Worm (Caenorhabditis elegans) whole organism, mixed stage, embryonic: ENCODE measurements around the gene T05C12.11.
A peak's percentile ranks its signal among the peaks of the same experiment; 100 is the strongest.

Experiments used
- bed-3 ChIP-seq: fragments of 200-800 bp; sonication (Bioruptor generic); optimal IDR thresholded peaks from 3 replicates; lab custom pipeline; 2018; ENCODE audit warnings: mild to moderate bottlenecking, missing genetic modification characterization, moderate library complexity, missing compliant biosample characterization
- ceh-39 ChIP-seq: fragments of 150-350 bp; optimal IDR thresholded peaks from 2 replicates; lab custom pipeline; 2014; ENCODE audit warnings: missing biosample characterization, missing genetic modification characterization
- ceh-43 ChIP-seq: fragments of 200-800 bp; sonication (Bioruptor generic); optimal IDR thresholded peaks from 2 replicates; lab custom pipeline; 2018; ENCODE audit warnings: mild to moderate bottlenecking, missing genetic modification characterization, moderate library complexity, missing compliant biosample characterization
- ceh-83 ChIP-seq: fragments of 200-800 bp; sonication (Bioruptor generic); optimal IDR thresholded peaks from 2 replicates; lab custom pipeline; 2018; ENCODE audit warnings: mild to moderate bottlenecking, missing genetic modification characterization, missing compliant biosample characterization
- ces-1 ChIP-seq: fragments of 150-350 bp; optimal IDR thresholded peaks from 2 replicates; lab custom pipeline; 2014; ENCODE audit warnings: missing biosample characterization, missing genetic modification reagents, missing genetic modification characterization
- cnd-1 ChIP-seq: fragments of 200-800 bp; sonication (Bioruptor generic); optimal IDR thresholded peaks from 2 replicates; lab custom pipeline; 2018; ENCODE audit warnings: mild to moderate bottlenecking, missing genetic modification characterization, missing compliant biosample characterization
- drap-1 ChIP-seq: fragments of 200-800 bp; sonication (Bioruptor generic); optimal IDR thresholded peaks from 3 replicates; lab custom pipeline; 2018; ENCODE audit warnings: mild to moderate bottlenecking, missing genetic modification characterization, missing compliant biosample characterization
- elt-1 ChIP-seq: sonication (generic microtip); optimal IDR thresholded peaks from 2 replicates; lab custom pipeline; 2017; ENCODE audit warnings: missing genetic modification characterization, mild to moderate bottlenecking, missing compliant biosample characterization, antibody characterized with exemption, moderate library complexity, borderline replicate concordance; ENCODE audit not compliant: insufficient read depth
- elt-3 ChIP-seq: fragments of 150-350 bp; optimal IDR thresholded peaks from 2 replicates; lab custom pipeline; 2014; ENCODE audit warnings: missing biosample characterization, missing genetic modification characterization
- flh-1 ChIP-seq: fragments of 200-800 bp; sonication (Bioruptor generic); optimal IDR thresholded peaks from 2 replicates; lab custom pipeline; 2018; ENCODE audit warnings: mild to moderate bottlenecking, missing genetic modification characterization, moderate library complexity, missing compliant biosample characterization
- ham-2 ChIP-seq: fragments of 200-800 bp; sonication (Bioruptor generic); optimal IDR thresholded peaks from 2 replicates; lab custom pipeline; 2018; ENCODE audit warnings: mild to moderate bottlenecking, missing genetic modification characterization, missing compliant biosample characterization
- hlh-1 ChIP-seq: fragments of 150-350 bp; optimal IDR thresholded peaks from 2 replicates; lab custom pipeline; 2014; ENCODE audit warnings: missing biosample characterization, missing genetic modification reagents, missing genetic modification characterization
- lin-13 ChIP-seq: fragments of 150-350 bp; optimal IDR thresholded peaks from 2 replicates; lab custom pipeline; 2014; ENCODE audit warnings: missing biosample characterization, missing genetic modification characterization
- lin-32 ChIP-seq: fragments of 200-800 bp; sonication (Bioruptor generic); optimal IDR thresholded peaks from 2 replicates; lab custom pipeline; 2018; ENCODE audit warnings: mild to moderate bottlenecking, missing genetic modification characterization, missing compliant biosample characterization
- lsy-2 ChIP-seq: fragments of 150-350 bp; optimal IDR thresholded peaks from 2 replicates; lab custom pipeline; 2014; ENCODE audit warnings: missing biosample characterization, missing genetic modification characterization
- mab-5 ChIP-seq: fragments of 150-350 bp; optimal IDR thresholded peaks from 2 replicates; lab custom pipeline; 2014; ENCODE audit warnings: missing biosample characterization, missing genetic modification characterization
- mep-1 ChIP-seq: fragments of 150-350 bp; optimal IDR thresholded peaks from 2 replicates; lab custom pipeline; 2017; ENCODE audit warnings: missing biosample characterization, missing genetic modification reagents, missing genetic modification characterization, inconsistent platforms
- mls-2 ChIP-seq: sonication (generic microtip); optimal IDR thresholded peaks from 2 replicates; lab custom pipeline; 2016; ENCODE audit warnings: mild to moderate bottlenecking, missing genetic modification characterization, moderate library complexity, missing compliant biosample characterization
- nhr-12 ChIP-seq: fragments of 150-350 bp; optimal IDR thresholded peaks from 2 replicates; lab custom pipeline; 2014; ENCODE audit warnings: missing biosample characterization, missing genetic modification characterization
- nhr-2 ChIP-seq: fragments of 150-350 bp; optimal IDR thresholded peaks from 2 replicates; lab custom pipeline; 2014; ENCODE audit warnings: missing biosample characterization, missing genetic modification characterization
- nhr-237 ChIP-seq: fragments of 150-350 bp; optimal IDR thresholded peaks from 2 replicates; lab custom pipeline; 2014; ENCODE audit warnings: missing biosample characterization, missing genetic modification characterization
- nhr-28 ChIP-seq: fragments of 150-350 bp; optimal IDR thresholded peaks from 2 replicates; lab custom pipeline; 2014; ENCODE audit warnings: missing biosample characterization, missing genetic modification characterization
- nhr-76 ChIP-seq: sonication (generic microtip); optimal IDR thresholded peaks from 2 replicates; lab custom pipeline; 2017; ENCODE audit warnings: missing biosample characterization, missing genetic modification characterization
- pha-4 ChIP-seq: fragments of 150-350 bp; optimal IDR thresholded peaks from 2 replicates; lab custom pipeline; 2018; ENCODE audit warnings: missing biosample characterization, missing genetic modification reagents, missing genetic modification characterization
- sem-2 ChIP-seq: fragments of 200-800 bp; sonication (Bioruptor generic); optimal IDR thresholded peaks from 2 replicates; lab custom pipeline; 2018; ENCODE audit warnings: mild to moderate bottlenecking, missing genetic modification characterization, missing compliant biosample characterization
- snpc-4 ChIP-seq: fragments of 150-350 bp; optimal IDR thresholded peaks from 2 replicates; lab custom pipeline; 2014; ENCODE audit warnings: missing biosample characterization, missing genetic modification characterization
- tbx-8 ChIP-seq: fragments of 200-800 bp; sonication (Bioruptor generic); optimal IDR thresholded peaks from 2 replicates; lab custom pipeline; 2018; ENCODE audit warnings: mild to moderate bottlenecking, missing genetic modification characterization, moderate library complexity, missing compliant biosample characterization
- unc-120 ChIP-seq: sonication (generic microtip); optimal IDR thresholded peaks from 2 replicates; lab custom pipeline; 2017; ENCODE audit warnings: missing genetic modification characterization, missing compliant biosample characterization; ENCODE audit not compliant: poor library complexity, severe bottlenecking
- unc-39 ChIP-seq: fragments of 150-350 bp; optimal IDR thresholded peaks from 2 replicates; lab custom pipeline; 2014; ENCODE audit warnings: missing biosample characterization, missing genetic modification characterization
- unc-62 ChIP-seq: fragments of 150-350 bp; optimal IDR thresholded peaks from 2 replicates; lab custom pipeline; 2014; ENCODE audit warnings: missing biosample characterization, missing genetic modification reagents, missing genetic modification characterization
- zip-8 ChIP-seq: fragments of 150-350 bp; optimal IDR thresholded peaks from 2 replicates; lab custom pipeline; 2014; ENCODE audit warnings: missing biosample characterization, missing genetic modification characterization
- ztf-11 ChIP-seq: fragments of 150-350 bp; optimal IDR thresholded peaks from 2 replicates; lab custom pipeline; 2014; ENCODE audit warnings: missing biosample characterization, missing genetic modification characterization

The T05C12.11 gene

DNA sequence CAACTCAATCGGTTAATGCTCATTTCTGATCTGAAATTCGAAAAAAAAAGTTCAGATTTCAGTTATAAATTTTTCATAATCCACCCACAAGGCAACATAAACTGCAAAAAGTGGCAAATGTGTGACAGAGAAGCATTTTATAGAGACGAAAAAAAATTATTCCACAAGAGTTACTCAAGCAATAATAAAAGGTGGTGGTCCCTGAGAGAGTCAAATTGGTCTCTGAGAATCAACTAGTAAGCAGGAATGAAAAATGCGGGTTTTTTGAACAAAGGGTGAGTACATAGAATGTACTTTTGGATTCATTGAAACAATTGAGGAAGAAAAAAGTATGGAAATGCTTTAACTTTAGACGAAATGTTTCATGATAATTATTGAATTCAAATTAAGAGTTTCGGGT lies at the start of gene T05C12.11:
TSS of gene T05C12.11 (minus strand) at position 101 of the 400 bp plus-strand sequence.
- TF ChIP-seq unc-39: no peak
- TF ChIP-seq pha-4 (tag; lab: Kevin White, UChicago): no peak
- no peak for TF ChIP-seq unc-120 (tag; lab: Kevin White, UChicago)
- TF ChIP-seq nhr-237 (tag; lab: Kevin White, UChicago): no peak
- no peak for TF ChIP-seq mab-5 (tag; lab: Kevin White, UChicago)

DNA sequence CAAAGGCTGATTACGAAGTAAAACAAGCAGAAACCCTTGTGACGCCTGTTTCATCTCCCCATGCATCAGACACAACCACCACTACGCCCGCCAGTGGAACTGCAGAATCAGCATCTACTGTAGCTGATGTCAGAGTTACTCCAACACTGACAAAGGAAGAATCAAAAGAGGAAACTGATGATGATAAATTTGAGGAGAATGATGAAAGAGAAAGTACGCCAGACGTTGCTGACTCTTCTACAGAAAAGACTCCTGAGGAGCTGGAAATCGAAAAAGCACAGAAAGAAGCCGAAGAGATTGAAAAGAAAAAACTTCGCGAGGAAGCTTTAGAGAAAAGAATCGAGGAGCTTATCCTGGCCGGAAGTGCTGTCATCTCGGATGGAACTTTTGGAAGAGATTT lies 48.0 kb upstream of the T05C12.11 start:
- TF ChIP-seq lin-32 (GFP tag; lab: Kevin White, UChicago): no peak
- no peak for TF ChIP-seq ces-1 (GFP tag; lab: Kevin White, UChicago)
- no peak for TF ChIP-seq nhr-2 (tag; lab: Kevin White, UChicago)
- no peak for TF ChIP-seq elt-1 (tag; lab: Kevin White, UChicago)
- no peak for TF ChIP-seq mls-2 (tag; lab: Kevin White, UChicago)
- TF ChIP-seq nhr-76 (tag; lab: Kevin White, UChicago): no peak
- no peak for TF ChIP-seq ztf-11 (tag; lab: Kevin White, UChicago)
- TF ChIP-seq sem-2 (GFP tag; lab: Kevin White, UChicago): no peak
- no peak for TF ChIP-seq unc-62
- no peak for TF ChIP-seq nhr-28 (tag; lab: Kevin White, UChicago)
- TF ChIP-seq tbx-8 (GFP tag; lab: Kevin White, UChicago): no peak
- TF ChIP-seq unc-39: no peak
- no peak for TF ChIP-seq ham-2
- TF ChIP-seq unc-120 (tag; lab: Kevin White, UChicago): no peak
- no peak for TF ChIP-seq bed-3 (GFP tag; lab: Kevin White, UChicago)
- no peak for TF ChIP-seq cnd-1 (tag; lab: Kevin White, UChicago)

ce11 chrII:8216922-8217321 lies 46.6 kb upstream of the T05C12.11 start, which contains the start of gene ifg-1:
TSS of gene ifg-1 (plus strand) at chrII:8217222.
- TF ChIP-seq cnd-1 (tag; lab: Kevin White, UChicago): no peak
- TF ChIP-seq elt-1 (tag; lab: Kevin White, UChicago): no peak
- TF ChIP-seq unc-62: no peak
- no peak for TF ChIP-seq flh-1 (GFP tag; lab: Kevin White, UChicago)
- no peak for TF ChIP-seq ces-1 (GFP tag; lab: Kevin White, UChicago)
- TF ChIP-seq lsy-2 (tag; lab: Kevin White, UChicago): no peak
- no peak for TF ChIP-seq ztf-11 (tag; lab: Kevin White, UChicago)

DNA sequence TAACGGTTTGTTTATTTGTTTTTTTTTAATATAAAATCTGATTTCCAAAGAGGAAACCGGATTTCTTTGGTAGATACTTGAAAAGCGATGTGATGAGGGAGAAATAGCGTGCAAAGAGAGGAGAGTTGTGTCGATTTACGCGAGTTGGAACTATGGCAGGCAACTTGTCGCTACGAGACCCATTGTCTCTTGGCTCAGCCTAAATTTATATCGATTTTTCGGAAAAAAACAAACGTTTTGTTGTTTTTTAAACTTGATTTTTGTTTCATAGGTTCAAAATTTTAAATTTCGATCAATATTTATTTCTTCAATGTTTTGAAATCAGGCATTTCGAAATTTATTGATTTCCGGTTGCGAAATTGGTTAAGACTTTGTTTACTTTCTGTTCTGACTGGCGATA lies 46.2 kb upstream of the T05C12.11 start, which contains the start of gene M110.3:
TSS of gene M110.3 (minus strand) at position 184 of the 400 bp plus-strand sequence.
- peak; percentile 72 for TF ChIP-seq mep-1 (tag; lab: Kevin White, UChicago)
- TF ChIP-seq lsy-2 (tag; lab: Kevin White, UChicago): peak; percentile 26
- TF ChIP-seq pha-4 (tag; lab: Kevin White, UChicago): peak; percentile 22
- peak; percentile 40 for TF ChIP-seq ceh-39
- TF ChIP-seq hlh-1 (tag; lab: Kevin White, UChicago): peak; percentile 20
- no peak for TF ChIP-seq snpc-4 (tag; lab: Kevin White, UChicago)
- no peak for TF ChIP-seq lin-13 (tag; lab: Kevin White, UChicago)
- peak; percentile 77 for TF ChIP-seq ces-1 (GFP tag; lab: Kevin White, UChicago)
- TF ChIP-seq nhr-237 (tag; lab: Kevin White, UChicago): peak; percentile 49
- TF ChIP-seq unc-120 (tag; lab: Kevin White, UChicago): peak; percentile 41
- TF ChIP-seq lin-32 (GFP tag; lab: Kevin White, UChicago): no peak

DNA sequence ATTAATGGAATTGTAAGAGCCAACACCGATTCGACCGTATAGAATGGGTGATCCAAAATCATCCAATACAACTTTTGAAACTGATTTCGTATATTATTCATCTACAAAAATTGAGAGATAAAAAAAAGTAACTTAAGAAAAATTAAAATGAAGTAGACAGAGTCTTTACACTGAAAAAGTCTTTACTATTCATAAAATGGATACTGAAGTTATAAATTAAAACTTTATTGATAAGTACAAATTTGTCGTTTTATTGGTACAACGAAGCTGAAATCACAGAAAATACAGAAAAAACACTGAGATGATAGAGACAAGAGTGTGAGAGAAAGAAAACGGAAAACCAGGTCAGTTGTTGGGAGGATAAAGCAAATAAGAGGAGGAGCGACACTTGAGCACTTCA lies 44.1 kb upstream of the T05C12.11 start, which contains the start of gene M110.10:
TSS of gene M110.10 (minus strand) at position 101 of the 400 bp plus-strand sequence.
- TF ChIP-seq zip-8 (no peak), unc-62 (no peak), mls-2 (tag; lab: Kevin White, UChicago) (no peak), lin-13 (tag; lab: Kevin White, UChicago) (no peak), snpc-4 (tag; lab: Kevin White, UChicago) (no peak), sem-2 (GFP tag; lab: Kevin White, UChicago) (no peak), nhr-76 (tag; lab: Kevin White, UChicago) (no peak), ceh-43 (no peak), unc-120 (tag; lab: Kevin White, UChicago) (no peak), ceh-83 (GFP tag; lab: Kevin White, UChicago) (no peak), drap-1 (no peak), lin-32 (GFP tag; lab: Kevin White, UChicago) (no peak), tbx-8 (GFP tag; lab: Kevin White, UChicago) (no peak), unc-39 (no peak), nhr-237 (tag; lab: Kevin White, UChicago) (no peak), bed-3 (GFP tag; lab: Kevin White, UChicago) (no peak), nhr-12 (tag; lab: Kevin White, UChicago) (no peak), elt-3 (tag; lab: Kevin White, UChicago) (no peak), elt-1 (tag; lab: Kevin White, UChicago) (no peak)
